Worm (Caenorhabditis elegans) whole organism, mixed stage, embryonic: Measurements from ENCODE around the gene R07B7.12.
"Not testable (repeated sequence)": the region's sequence is repeated elsewhere in the genome, so short reads cannot be mapped to it uniquely, and the experiment has no call there.

ENCODE experiments used
- M03D4.4 ChIP-seq: sonication (generic microtip); optimal IDR thresholded peaks from 2 replicates; lab custom pipeline; 2017; ENCODE audit warnings: mild to moderate bottlenecking, missing genetic modification characterization, missing compliant biosample characterization
- blmp-1 ChIP-seq: fragments of 150-350 bp; optimal IDR thresholded peaks from 2 replicates; lab custom pipeline; 2014; ENCODE audit warnings: missing biosample characterization, missing genetic modification characterization
- ceh-39 ChIP-seq: fragments of 150-350 bp; optimal IDR thresholded peaks from 2 replicates; lab custom pipeline; 2014; ENCODE audit warnings: missing biosample characterization, missing genetic modification characterization
- ceh-43 ChIP-seq: fragments of 200-800 bp; sonication (Bioruptor generic); optimal IDR thresholded peaks from 2 replicates; lab custom pipeline; 2018; ENCODE audit warnings: mild to moderate bottlenecking, missing genetic modification characterization, moderate library complexity, missing compliant biosample characterization
- ceh-83 ChIP-seq: fragments of 200-800 bp; sonication (Bioruptor generic); optimal IDR thresholded peaks from 2 replicates; lab custom pipeline; 2018; ENCODE audit warnings: mild to moderate bottlenecking, missing genetic modification characterization, missing compliant biosample characterization
- ces-1 ChIP-seq: fragments of 150-350 bp; optimal IDR thresholded peaks from 2 replicates; lab custom pipeline; 2014; ENCODE audit warnings: missing biosample characterization, missing genetic modification reagents, missing genetic modification characterization
- cnd-1 ChIP-seq: fragments of 200-800 bp; sonication (Bioruptor generic); optimal IDR thresholded peaks from 2 replicates; lab custom pipeline; 2018; ENCODE audit warnings: mild to moderate bottlenecking, missing genetic modification characterization, missing compliant biosample characterization
- elt-1 ChIP-seq: sonication (generic microtip); optimal IDR thresholded peaks from 2 replicates; lab custom pipeline; 2017; ENCODE audit warnings: missing genetic modification characterization, mild to moderate bottlenecking, missing compliant biosample characterization, antibody characterized with exemption, moderate library complexity, borderline replicate concordance; ENCODE audit not compliant: insufficient read depth
- elt-3 ChIP-seq: fragments of 150-350 bp; optimal IDR thresholded peaks from 2 replicates; lab custom pipeline; 2014; ENCODE audit warnings: missing biosample characterization, missing genetic modification characterization
- flh-1 ChIP-seq: fragments of 200-800 bp; sonication (Bioruptor generic); optimal IDR thresholded peaks from 2 replicates; lab custom pipeline; 2018; ENCODE audit warnings: mild to moderate bottlenecking, missing genetic modification characterization, moderate library complexity, missing compliant biosample characterization
- ham-2 ChIP-seq: fragments of 200-800 bp; sonication (Bioruptor generic); optimal IDR thresholded peaks from 2 replicates; lab custom pipeline; 2018; ENCODE audit warnings: mild to moderate bottlenecking, missing genetic modification characterization, missing compliant biosample characterization
- hlh-1 ChIP-seq: fragments of 150-350 bp; optimal IDR thresholded peaks from 2 replicates; lab custom pipeline; 2014; ENCODE audit warnings: missing biosample characterization, missing genetic modification reagents, missing genetic modification characterization
- lin-13 ChIP-seq: fragments of 150-350 bp; optimal IDR thresholded peaks from 2 replicates; lab custom pipeline; 2014; ENCODE audit warnings: missing biosample characterization, missing genetic modification characterization
- lsy-2 ChIP-seq: fragments of 150-350 bp; optimal IDR thresholded peaks from 2 replicates; lab custom pipeline; 2014; ENCODE audit warnings: missing biosample characterization, missing genetic modification characterization
- mab-5 ChIP-seq: fragments of 150-350 bp; optimal IDR thresholded peaks from 2 replicates; lab custom pipeline; 2014; ENCODE audit warnings: missing biosample characterization, missing genetic modification characterization
- mep-1 ChIP-seq: fragments of 150-350 bp; optimal IDR thresholded peaks from 2 replicates; lab custom pipeline; 2017; ENCODE audit warnings: missing biosample characterization, missing genetic modification reagents, missing genetic modification characterization, inconsistent platforms
- mls-2 ChIP-seq: sonication (generic microtip); optimal IDR thresholded peaks from 2 replicates; lab custom pipeline; 2016; ENCODE audit warnings: mild to moderate bottlenecking, missing genetic modification characterization, moderate library complexity, missing compliant biosample characterization
- nhr-12 ChIP-seq: fragments of 150-350 bp; optimal IDR thresholded peaks from 2 replicates; lab custom pipeline; 2014; ENCODE audit warnings: missing biosample characterization, missing genetic modification characterization
- nhr-2 ChIP-seq: fragments of 150-350 bp; optimal IDR thresholded peaks from 2 replicates; lab custom pipeline; 2014; ENCODE audit warnings: missing biosample characterization, missing genetic modification characterization
- nhr-237 ChIP-seq: fragments of 150-350 bp; optimal IDR thresholded peaks from 2 replicates; lab custom pipeline; 2014; ENCODE audit warnings: missing biosample characterization, missing genetic modification characterization
- pha-4 ChIP-seq: fragments of 150-350 bp; optimal IDR thresholded peaks from 2 replicates; lab custom pipeline; 2018; ENCODE audit warnings: missing biosample characterization, missing genetic modification reagents, missing genetic modification characterization
- sem-2 ChIP-seq: fragments of 200-800 bp; sonication (Bioruptor generic); optimal IDR thresholded peaks from 2 replicates; lab custom pipeline; 2018; ENCODE audit warnings: mild to moderate bottlenecking, missing genetic modification characterization, missing compliant biosample characterization
- snpc-4 ChIP-seq: fragments of 150-350 bp; optimal IDR thresholded peaks from 2 replicates; lab custom pipeline; 2014; ENCODE audit warnings: missing biosample characterization, missing genetic modification characterization
- sptf-1 ChIP-seq: sonication (generic microtip); optimal IDR thresholded peaks from 2 replicates; lab custom pipeline; 2017; ENCODE audit warnings: mild to moderate bottlenecking, missing genetic modification characterization, moderate library complexity, missing compliant biosample characterization
- tbx-8 ChIP-seq: fragments of 200-800 bp; sonication (Bioruptor generic); optimal IDR thresholded peaks from 2 replicates; lab custom pipeline; 2018; ENCODE audit warnings: mild to moderate bottlenecking, missing genetic modification characterization, moderate library complexity, missing compliant biosample characterization
- unc-120 ChIP-seq: sonication (generic microtip); optimal IDR thresholded peaks from 2 replicates; lab custom pipeline; 2017; ENCODE audit warnings: missing genetic modification characterization, missing compliant biosample characterization; ENCODE audit not compliant: poor library complexity, severe bottlenecking
- unc-39 ChIP-seq: fragments of 150-350 bp; optimal IDR thresholded peaks from 2 replicates; lab custom pipeline; 2014; ENCODE audit warnings: missing biosample characterization, missing genetic modification characterization
- zip-8 ChIP-seq: fragments of 150-350 bp; optimal IDR thresholded peaks from 2 replicates; lab custom pipeline; 2014; ENCODE audit warnings: missing biosample characterization, missing genetic modification characterization
- ztf-11 ChIP-seq: fragments of 150-350 bp; optimal IDR thresholded peaks from 2 replicates; lab custom pipeline; 2014; ENCODE audit warnings: missing biosample characterization, missing genetic modification characterization

Gene R07B7.12

DNA sequence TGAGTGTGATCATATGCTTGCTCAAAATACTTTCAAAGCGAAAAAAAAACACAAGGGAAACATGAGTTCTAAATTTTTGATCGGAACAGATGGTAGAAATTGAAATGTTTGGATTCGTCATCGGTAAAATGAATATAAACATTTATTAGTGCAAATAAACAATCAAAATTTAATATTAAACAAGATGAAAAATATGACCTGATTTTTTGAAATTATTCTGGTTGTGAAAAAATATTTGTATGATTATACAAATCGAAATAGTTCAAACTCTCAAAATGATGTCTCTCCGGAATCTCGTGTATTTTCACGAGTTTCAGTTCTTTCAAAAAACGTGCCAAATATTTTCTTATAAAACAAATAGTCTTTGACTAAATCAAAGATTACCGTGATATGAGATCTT, 31.5 kb downstream of the R07B7.12 start, which contains the start of gene C13C4.7:
Gene C13C4.7, minus strand, starts transcription at position 101 of the 400 bp plus-strand sequence.
- TF ChIP-seq ces-1 = no peak
- TF ChIP-seq unc-39 (tag; lab: Kevin White, UChicago) = no peak
- no peak for TF ChIP-seq blmp-1
- no peak for TF ChIP-seq mep-1 (tag; lab: Kevin White, UChicago)
- TF ChIP-seq zip-8 = no peak
- TF ChIP-seq nhr-2 (tag; lab: Kevin White, UChicago) = no peak
- TF ChIP-seq tbx-8 = no peak
- no peak for TF ChIP-seq elt-3 (tag; lab: Kevin White, UChicago)
- TF ChIP-seq nhr-12 (tag; lab: Kevin White, UChicago) = no peak
- TF ChIP-seq pha-4 (tag; lab: Kevin White, UChicago) = no peak
- TF ChIP-seq mab-5 (tag; lab: Kevin White, UChicago) = no peak
- no peak for TF ChIP-seq M03D4.4 (tag; lab: Kevin White, UChicago)
- no peak for TF ChIP-seq elt-1 (tag; lab: Kevin White, UChicago)
- TF ChIP-seq flh-1 (GFP tag; lab: Kevin White, UChicago) = no peak
- no peak for TF ChIP-seq nhr-237
- TF ChIP-seq mls-2 = no peak
- no peak for TF ChIP-seq ceh-83

DNA sequence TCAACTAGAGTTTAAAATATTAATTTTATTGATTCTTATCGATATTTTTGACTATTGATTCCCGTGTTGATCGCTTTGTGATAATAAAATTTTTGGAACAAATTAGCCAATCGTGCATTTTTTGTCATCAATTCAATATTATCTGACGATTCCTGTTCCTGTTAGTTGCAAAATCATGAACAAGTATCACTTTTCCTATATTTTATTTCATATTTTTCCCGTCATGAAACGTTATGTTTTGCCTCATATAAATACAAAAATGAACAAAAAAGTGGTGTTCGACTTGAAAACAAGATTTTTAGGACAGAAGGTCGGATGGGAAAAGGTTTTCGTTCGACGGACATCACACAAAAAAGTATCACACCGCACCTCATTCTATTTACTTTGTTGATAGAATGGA, 32.4 kb downstream of the R07B7.12 start, which contains the start of gene C13C4.6:
Gene C13C4.6, plus strand, starts transcription at position 301 of the 400 bp plus-strand sequence.
- TF ChIP-seq blmp-1 = no peak
- no peak for TF ChIP-seq snpc-4 (tag; lab: Kevin White, UChicago)
- TF ChIP-seq ceh-83 = no peak
- TF ChIP-seq M03D4.4 (tag; lab: Kevin White, UChicago) = no peak
- TF ChIP-seq tbx-8 = no peak
- TF ChIP-seq unc-39 (tag; lab: Kevin White, UChicago) = no peak
- TF ChIP-seq sem-2 (GFP tag; lab: Kevin White, UChicago) = no peak
- no peak for TF ChIP-seq nhr-237
- no peak for TF ChIP-seq unc-120 (tag; lab: Kevin White, UChicago)
- no peak for TF ChIP-seq sptf-1 (tag; lab: Kevin White, UChicago)
- no peak for TF ChIP-seq ham-2 (GFP tag; lab: Kevin White, UChicago)
- TF ChIP-seq hlh-1 (tag; lab: Kevin White, UChicago) = no peak
- no peak for TF ChIP-seq elt-3 (tag; lab: Kevin White, UChicago)
- TF ChIP-seq ztf-11 (tag; lab: Kevin White, UChicago) = no peak
- TF ChIP-seq cnd-1 (tag; lab: Kevin White, UChicago) = no peak
- no peak for TF ChIP-seq ceh-39 (tag; lab: Kevin White, UChicago)
- no peak for TF ChIP-seq mep-1 (tag; lab: Kevin White, UChicago)
- no peak for TF ChIP-seq lin-13 (tag; lab: Kevin White, UChicago)

DNA sequence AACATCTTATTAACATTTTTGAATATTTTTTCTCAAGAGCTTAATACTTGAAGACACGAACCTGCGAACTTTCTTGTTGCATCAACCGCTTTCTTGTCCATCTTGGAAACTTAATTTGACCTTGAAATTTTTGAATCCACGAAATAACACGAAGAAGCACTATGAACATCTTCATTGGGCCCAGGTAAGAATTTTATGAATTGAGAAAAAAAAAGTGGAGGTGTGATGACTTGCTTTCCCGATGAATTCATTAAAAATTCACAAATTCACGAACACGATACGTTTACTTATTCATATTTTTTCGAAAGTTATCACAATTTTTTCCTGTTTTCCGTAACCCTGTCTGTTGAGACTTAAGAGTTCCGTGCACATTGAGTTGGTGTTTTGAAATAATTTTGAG, 41.8 kb downstream of the R07B7.12 start, which contains the start of gene C27A7.6:
Gene C27A7.6, minus strand, starts transcription at position 101 of the 400 bp plus-strand sequence.
- TF ChIP-seq M03D4.4 (tag; lab: Kevin White, UChicago); mls-2; lsy-2 (tag; lab: Kevin White, UChicago): not testable (repeated sequence)

DNA sequence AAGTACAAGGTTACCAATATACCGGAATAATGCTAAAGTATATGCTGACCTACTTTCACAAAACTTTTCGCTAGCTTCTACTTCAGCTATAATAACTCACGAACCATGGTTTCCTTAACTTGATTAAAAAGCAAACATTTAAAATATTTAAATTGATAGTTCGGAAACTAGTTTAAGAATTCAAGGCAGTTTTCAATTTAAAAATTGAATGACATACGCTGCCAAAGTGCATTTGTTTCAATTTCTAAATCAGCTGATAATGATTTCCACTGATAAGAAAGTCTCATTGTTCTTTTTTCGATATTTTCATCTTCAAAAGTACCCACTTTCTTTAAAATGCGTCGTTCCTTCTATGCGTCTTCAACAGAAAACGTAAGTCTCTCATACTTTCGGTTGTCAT, 42.3 kb downstream of the R07B7.12 start, which contains the start of gene enpp-1:
Gene enpp-1, plus strand, starts transcription at position 301 of the 400 bp plus-strand sequence.
- TF ChIP-seq mab-5 (tag; lab: Kevin White, UChicago); ceh-43 (GFP tag; lab: Kevin White, UChicago); hlh-1 (tag; lab: Kevin White, UChicago): not testable (repeated sequence)

DNA sequence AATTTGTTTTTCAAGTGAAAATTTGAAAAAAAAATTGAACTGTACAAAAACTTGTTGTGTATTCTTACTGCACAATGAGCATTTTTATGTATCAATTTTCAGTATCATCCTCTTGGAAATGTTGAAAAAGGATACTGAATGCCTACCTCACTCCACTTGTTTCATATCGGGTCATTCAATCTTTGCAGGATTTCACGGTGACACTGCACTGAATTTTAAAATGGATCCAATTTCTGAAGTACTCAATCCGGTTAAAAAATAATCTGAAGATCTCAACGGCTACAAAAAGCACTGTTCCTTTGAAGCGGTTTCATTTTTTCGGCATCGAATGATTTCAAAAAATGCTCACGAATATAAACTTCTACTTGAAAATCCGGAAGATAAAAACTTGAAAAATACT, 49.1 kb downstream of the R07B7.12 start:
- TF ChIP-seq ceh-39 (tag; lab: Kevin White, UChicago) (no peak), ceh-43 (GFP tag; lab: Kevin White, UChicago) (no peak), lsy-2 (tag; lab: Kevin White, UChicago) (no peak), elt-3 (tag; lab: Kevin White, UChicago) (no peak), nhr-237 (no peak)

DNA sequence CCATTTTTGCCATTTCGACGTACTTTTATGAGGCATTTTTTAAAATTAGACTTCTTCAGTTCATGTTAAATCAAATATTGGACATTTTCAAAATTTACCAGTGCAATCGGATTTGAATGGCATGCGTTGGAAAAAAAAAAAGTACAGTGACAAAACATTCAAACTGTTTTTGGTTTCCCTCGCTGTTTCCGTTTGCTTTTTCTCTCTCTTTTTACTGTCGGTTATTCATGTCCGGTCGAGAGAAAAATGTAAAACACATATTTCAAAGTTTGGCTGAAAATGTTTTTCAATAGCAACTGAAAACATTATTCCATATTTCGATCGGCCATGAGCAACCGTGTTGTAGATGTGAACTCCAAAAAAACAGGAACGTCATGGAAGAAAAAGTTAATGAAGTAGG, 51.8 kb downstream of the R07B7.12 start, which contains the start of gene C27A7.3:
Gene C27A7.3, plus strand, starts transcription at position 301 of the 400 bp plus-strand sequence.
- TF ChIP-seq unc-120 (tag; lab: Kevin White, UChicago) = no peak
